Fruit fly (Drosophila melanogaster): ENCODE measurements around the gene Timp.

Gene Timp

dm6 chr3R:10212799-10213198, at the start of gene Timp (continued):
- no peak for TF ChIP-seq CG8944 (GFP tag; optimal IDR thresholded peaks at IDR 0.05)
- TF ChIP-seq onecut (GFP tag; IDR thresholded peaks at IDR 0.05) = peak; percentile 62
- TF ChIP-seq Blimp-1 (GFP tag; optimal IDR thresholded peaks at IDR 0.05) = no peak
- TF ChIP-seq CG31224 (GFP tag; IDR thresholded peaks at IDR 0.05) = no peak
- TF ChIP-seq CG2202 (tag; optimal IDR thresholded peaks at IDR 0.05) = no peak
- TF ChIP-seq org-1 (GFP tag; optimal IDR thresholded peaks at IDR 0.05) = no peak
- TF ChIP-seq bigmax (GFP tag; optimal IDR thresholded peaks at IDR 0.05) = no peak
- TF ChIP-seq CG11247 (GFP tag; IDR thresholded peaks at IDR 0.05) = no peak
- no peak for TF ChIP-seq CG2875 (GFP tag; optimal IDR thresholded peaks at IDR 0.05)
- no peak for TF ChIP-seq Xrp1 (GFP tag; IDR thresholded peaks at IDR 0.05)
- TF ChIP-seq CG12769 (tag; optimal IDR thresholded peaks at IDR 0.05) = peak; percentile 4
- TF ChIP-seq lov (optimal IDR thresholded peaks at IDR 0.05) = no peak
- 0 out of 3 replicates have a peak, but pooled peaks have one; percentile 43 for TF ChIP-seq lov (GFP tag; IDR thresholded peaks at IDR 0.05)
- no peak for TF ChIP-seq CG3995 (GFP tag; optimal IDR thresholded peaks at IDR 0.05)
- TF ChIP-seq phol (tag; optimal IDR thresholded peaks at IDR 0.05) = no peak
- no peak for TF ChIP-seq CG11456 (GFP tag; IDR thresholded peaks at IDR 0.05)

dm6 chr3R:10261800-10262199, 49.0 kb upstream of the Timp start, which contains the start of the genes Sirt6 and pont:
Sirt6 (minus strand) TSS chr3R:10261849.
pont (plus strand) TSS chr3R:10262123.
- TF ChIP-seq CG2199 (GFP tag; IDR thresholded peaks at IDR 0.05) (no peak), Lim3 (GFP tag; IDR thresholded peaks at IDR 0.05) (no peak), CG8944 (GFP tag; optimal IDR thresholded peaks at IDR 0.05) (peak; percentile 55), CG8290 (GFP tag; optimal IDR thresholded peaks at IDR 0.05) (peak; percentile 88), CG8290 (tag; optimal IDR thresholded peaks at IDR 0.05) (peak in 1 of 2 experiments; percentile 56), Elba2 (GFP tag; optimal IDR thresholded peaks at IDR 0.05) (peak; percentile 54), CG11560 (tag; IDR thresholded peaks at IDR 0.05) (no peak), CG7963 (GFP tag; IDR thresholded peaks at IDR 0.05; ENCODE audit: partially characterized antibody) (no peak), CG31224 (GFP tag; IDR thresholded peaks at IDR 0.05) (no peak), CG18262 (tag; optimal IDR thresholded peaks at IDR 0.05) (peak; percentile 98), CG12155 (GFP tag; optimal IDR thresholded peaks at IDR 0.05) (peak; percentile 91), fu2 (GFP tag; optimal IDR thresholded peaks at IDR 0.05) (no peak), CG14050 (GFP tag; IDR thresholded peaks at IDR 0.05) (no peak), kni (GFP tag; optimal IDR thresholded peaks at IDR 0.05) (no peak), insv (GFP tag; optimal IDR thresholded peaks at IDR 0.05) (peak in 1 of 2 experiments; percentile 58), CG12942 (GFP tag; optimal IDR thresholded peaks at IDR 0.05) (peak; percentile 92), HmgD (GFP tag; optimal IDR thresholded peaks at IDR 0.05) (no peak), Sry-δ (GFP tag; optimal IDR thresholded peaks at IDR 0.05) (peak; percentile 11), eyg (GFP tag; optimal IDR thresholded peaks at IDR 0.05) (peak; percentile 15), tll (GFP tag; optimal IDR thresholded peaks at IDR 0.05) (peak in 1 of 2 experiments; percentile 43), Awh (GFP tag; IDR thresholded peaks at IDR 0.05) (no peak), Nf-YA (GFP tag; IDR thresholded peaks at IDR 0.05) (no peak), CG1233 (GFP tag; optimal IDR thresholded peaks at IDR 0.05) (peak; percentile 94), Ptx1 (GFP tag; IDR thresholded peaks at IDR 0.05) (no peak), chn (GFP tag; optimal IDR thresholded peaks at IDR 0.05) (peak; percentile 48), jumu (GFP tag; optimal IDR thresholded peaks at IDR 0.05) (no peak), CG32767 (GFP tag; IDR thresholded peaks at IDR 0.05) (no peak), zf30C (GFP tag; optimal IDR thresholded peaks at IDR 0.05) (peak; percentile 77), ap (GFP tag; IDR thresholded peaks at IDR 0.05) (no peak), gro (GFP tag; optimal IDR thresholded peaks at IDR 0.05) (peak; percentile 9), D19A (tag; optimal IDR thresholded peaks at IDR 0.05) (peak; percentile 93), CG30431 (GFP tag; optimal IDR thresholded peaks at IDR 0.05) (peak; percentile 88), CG7987 (GFP tag; optimal IDR thresholded peaks at IDR 0.05) (peak; percentile 63), cwo (GFP tag; optimal IDR thresholded peaks at IDR 0.05) (peak; percentile 94), knrl (GFP tag; IDR thresholded peaks at IDR 0.05; ENCODE audit: partially characterized antibody) (no peak), CG8281 (tag; optimal IDR thresholded peaks at IDR 0.05) (peak; percentile 85), ems (GFP tag; optimal IDR thresholded peaks at IDR 0.05) (peak; percentile 50), Side (GFP tag; optimal IDR thresholded peaks at IDR 0.05) (peak; percentile 31)
